Fruit fly (Drosophila melanogaster) whole organism, prepupa: ENCODE results near the gene ImpE1.

ENCODE experiments used
- CG10631 ChIP-seq: fragments of 200-800 bp; sonication (Bioruptor generic); optimal IDR thresholded peaks from 2 replicates; lab custom pipeline; 2016; ENCODE audit warnings: missing biosample characterization, missing genetic modification characterization
- CG10669 ChIP-seq: fragments of 200-800 bp; sonication (Bioruptor generic); optimal IDR thresholded peaks from 3 replicates; lab custom pipeline; 2018; ENCODE audit warnings: missing biosample characterization, mild to moderate bottlenecking, missing genetic modification characterization, moderate library complexity
- CG1621 ChIP-seq: fragments of 200-800 bp; sonication (Bioruptor generic); optimal IDR thresholded peaks from 3 replicates; lab custom pipeline; 2018; ENCODE audit warnings: missing biosample characterization, mild to moderate bottlenecking, missing genetic modification characterization
- CG16779 ChIP-seq: fragments of 200-800 bp; sonication (Bioruptor generic); optimal IDR thresholded peaks from 3 replicates; lab custom pipeline; 2017; ENCODE audit warnings: missing biosample characterization, mild to moderate bottlenecking, missing genetic modification characterization
- CG31627 ChIP-seq: fragments of 200-800 bp; sonication (Bioruptor generic); optimal IDR thresholded peaks from 3 replicates; lab custom pipeline; 2016; ENCODE audit warnings: missing biosample characterization, missing genetic modification characterization
- CG4318 ChIP-seq: fragments of 200-800 bp; sonication (Bioruptor generic); optimal IDR thresholded peaks from 3 replicates; lab custom pipeline; 2017; ENCODE audit warnings: missing biosample characterization, mild to moderate bottlenecking, missing genetic modification characterization
- CG6276 ChIP-seq: fragments of 200-800 bp; sonication (Bioruptor generic); optimal IDR thresholded peaks from 2 replicates; lab custom pipeline; 2017; ENCODE audit warnings: missing biosample characterization, mild to moderate bottlenecking, missing genetic modification characterization
- Eip75B ChIP-seq: fragments of 200-800 bp; sonication (Bioruptor generic); optimal IDR thresholded peaks from 3 replicates; lab custom pipeline; 2016; ENCODE audit warnings: missing biosample characterization, missing genetic modification characterization
- Gug ChIP-seq: fragments of 200-800 bp; sonication (Bioruptor generic); IDR thresholded peaks from 2 replicates; pipeline ENCODE4 v1.3.6; 2022; ENCODE audit warnings: missing biosample characterization, missing genetic modification characterization
- cyc ChIP-seq: fragments of 200-800 bp; sonication (Bioruptor generic); optimal IDR thresholded peaks from 3 replicates; lab custom pipeline; 2016; ENCODE audit warnings: missing biosample characterization, missing genetic modification characterization

DNA sequence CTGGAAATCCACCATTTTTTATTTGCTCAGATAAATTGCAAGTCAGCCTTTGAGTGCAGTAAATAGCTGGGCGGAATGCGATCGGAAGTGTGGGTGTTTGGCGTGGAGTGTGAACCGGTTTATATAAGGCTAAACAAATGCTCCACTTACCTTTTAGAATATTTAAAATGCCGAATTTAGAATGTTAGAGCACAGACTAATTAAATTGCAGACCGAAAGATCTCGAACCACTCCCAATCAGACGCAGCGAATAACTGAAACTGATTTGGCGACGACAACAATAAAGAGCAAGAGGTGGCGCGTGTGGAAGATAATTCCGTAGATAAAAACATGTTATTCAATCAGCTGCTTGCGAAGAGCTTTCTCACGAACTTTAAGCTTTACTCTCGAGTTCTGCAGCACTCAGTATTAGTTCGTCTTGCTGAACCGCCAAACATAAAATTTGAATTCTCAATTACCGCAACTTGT lies 11.5 kb upstream of the ImpE1 start, which contains the start of gene Idh:
- TF ChIP-seq Eip75B (GFP tag; lab: Kevin White, UChicago) (peak; percentile 63), CG31627 (no peak), Gug (GFP tag; lab: Robert Waterston, UW) (no peak), CG10669 (GFP tag; lab: Kevin White, UChicago) (no peak), CG6276 (GFP tag; lab: Kevin White, UChicago) (peak; percentile 47), cyc (GFP tag; lab: Kevin White, UChicago) (no peak), CG10631 (no peak), CG4318 (GFP tag; lab: Kevin White, UChicago) (no peak), CG1621 (tag; lab: Kevin White, UChicago) (no peak), CG16779 (tag; lab: Kevin White, UChicago) (no peak)
